Fruit fly (Drosophila melanogaster) whole organism, embryonic: ENCODE results near the gene CG4991.

Experiments
- CG12744 ChIP-seq: fragments of 200-800 bp; sonication (Bioruptor generic); optimal IDR thresholded peaks from 2 replicates; lab custom pipeline; 2016; ENCODE audit warnings: missing biosample characterization, missing genetic modification characterization
- CG13123 ChIP-seq: fragments of 200-800 bp; sonication (Bioruptor generic); optimal IDR thresholded peaks from 2 replicates; lab custom pipeline; 2016; ENCODE audit warnings: missing biosample characterization, missing genetic modification characterization
- CG13287 ChIP-seq: fragments of 200-800 bp; sonication (Bioruptor generic); IDR thresholded peaks from 2 replicates; pipeline ENCODE4 v1.3.6; 2022; ENCODE audit warnings: missing biosample characterization, missing genetic modification characterization; ENCODE audit not compliant: partially characterized antibody
- CG15514 ChIP-seq: fragments of 200-800 bp; sonication (Bioruptor generic); optimal IDR thresholded peaks from 3 replicates; lab custom pipeline; 2017; ENCODE audit warnings: missing biosample characterization, missing genetic modification characterization, mild to moderate bottlenecking, moderate library complexity, missing genetic modification reagents
- CG16815 ChIP-seq: fragments of 200-800 bp; sonication (Bioruptor generic); optimal IDR thresholded peaks from 3 replicates; lab custom pipeline; 2017; ENCODE audit warnings: missing biosample characterization, mild to moderate bottlenecking, missing genetic modification characterization
- CG17612 ChIP-seq: fragments of 200-800 bp; sonication (Bioruptor generic); IDR thresholded peaks from 2 replicates; pipeline ENCODE4 v1.3.6; 2022; ENCODE audit warnings: missing biosample characterization, missing genetic modification characterization
- CG17802 ChIP-seq: fragments of 200-800 bp; sonication (Bioruptor generic); optimal IDR thresholded peaks from 2 replicates; lab custom pipeline; 2018; ENCODE audit warnings: missing biosample characterization, mild to moderate bottlenecking, missing genetic modification characterization, moderate library complexity
- CG32772 ChIP-seq: fragments of 200-800 bp; sonication (Bioruptor generic); IDR thresholded peaks from 2 replicates; pipeline ENCODE4 v1.3.6; 2022; ENCODE audit warnings: missing biosample characterization, missing genetic modification characterization
- CG3838 ChIP-seq: fragments of 200-800 bp; sonication (Bioruptor generic); optimal IDR thresholded peaks from 3 replicates; lab custom pipeline; 2016; ENCODE audit warnings: missing biosample characterization, missing genetic modification characterization
- CG4282 ChIP-seq: fragments of 200-800 bp; sonication (Bioruptor generic); optimal IDR thresholded peaks from 2 replicates; lab custom pipeline; 2016; ENCODE audit warnings: missing biosample characterization, missing genetic modification characterization
- CG4328 ChIP-seq: fragments of 200-800 bp; sonication (Bioruptor generic); optimal IDR thresholded peaks from 3 replicates; lab custom pipeline; 2017; ENCODE audit warnings: missing biosample characterization, missing genetic modification reagents, missing genetic modification characterization
- CG4707 ChIP-seq: fragments of 200-800 bp; sonication (Bioruptor generic); optimal IDR thresholded peaks from 2 replicates; lab custom pipeline; 2018; ENCODE audit warnings: missing biosample characterization, mild to moderate bottlenecking, missing genetic modification characterization, moderate library complexity
- CG4820 ChIP-seq: fragments of 200-800 bp; sonication (Bioruptor generic); optimal IDR thresholded peaks from 3 replicates; lab custom pipeline; 2016; ENCODE audit warnings: missing biosample characterization, missing genetic modification characterization
- CG6854 ChIP-seq: fragments of 200-800 bp; sonication (Bioruptor generic); optimal IDR thresholded peaks from 3 replicates; lab custom pipeline; 2017; ENCODE audit warnings: missing biosample characterization, mild to moderate bottlenecking, missing genetic modification characterization
- CG9932 ChIP-seq: fragments of 200-800 bp; sonication (Bioruptor generic); IDR thresholded peaks from 2 replicates; pipeline ENCODE4 v1.3.6; 2022; ENCODE audit warnings: missing biosample characterization, missing genetic modification characterization
- CTCF ChIP-seq: fragments of 200-800 bp; sonication (Bioruptor generic); optimal IDR thresholded peaks from 2 replicates; lab custom pipeline; 2017; ENCODE audit warnings: missing biosample characterization, mild to moderate bottlenecking, missing genetic modification characterization, moderate library complexity
- CkIIα-i1 ChIP-seq: fragments of 200-800 bp; sonication (Bioruptor generic); IDR thresholded peaks from 2 replicates; pipeline ENCODE4 v1.3.6; 2022; ENCODE audit warnings: missing biosample characterization, missing genetic modification characterization
- Doc3 ChIP-seq: fragments of 200-800 bp; sonication (Bioruptor generic); IDR thresholded peaks from 3 replicates; pipeline ENCODE4 v1.3.6; 2022; ENCODE audit warnings: missing biosample characterization, missing genetic modification characterization; ENCODE audit not compliant: partially characterized antibody
- E2f1 ChIP-seq: fragments of 200-800 bp; sonication (Bioruptor generic); IDR thresholded peaks from 2 replicates; pipeline ENCODE4 v1.3.6; 2022; ENCODE audit warnings: missing biosample characterization, missing genetic modification characterization
- Ets97D ChIP-seq: fragments of 200-800 bp; sonication (Bioruptor generic); optimal IDR thresholded peaks from 3 replicates; lab custom pipeline; 2016; ENCODE audit warnings: missing biosample characterization, missing genetic modification characterization
- Hmr ChIP-seq: fragments of 200-800 bp; sonication (Bioruptor generic); optimal IDR thresholded peaks from 3 replicates; lab custom pipeline; 2017; ENCODE audit warnings: mild to moderate bottlenecking, missing biosample characterization, missing genetic modification reagents, missing genetic modification characterization
- Hsf ChIP-seq: fragments of 200-800 bp; sonication (Bioruptor generic); optimal IDR thresholded peaks from 3 replicates; lab custom pipeline; 2016; ENCODE audit warnings: missing biosample characterization, missing genetic modification characterization
- Max ChIP-seq: fragments of 200-800 bp; sonication (Bioruptor generic); optimal IDR thresholded peaks from 2 replicates; lab custom pipeline; 2016; ENCODE audit warnings: missing biosample characterization, mild to moderate bottlenecking, missing genetic modification characterization
- Meics ChIP-seq: fragments of 200-800 bp; sonication (Bioruptor generic); optimal IDR thresholded peaks from 2 replicates; lab custom pipeline; 2017; ENCODE audit warnings: missing biosample characterization, mild to moderate bottlenecking, missing genetic modification characterization
- Neu2 ChIP-seq: fragments of 200-800 bp; sonication (Bioruptor generic); optimal IDR thresholded peaks from 3 replicates; lab custom pipeline; 2016; ENCODE audit warnings: missing biosample characterization, missing genetic modification characterization, borderline replicate concordance
- Oli ChIP-seq: fragments of 200-800 bp; sonication (Bioruptor generic); optimal IDR thresholded peaks from 2 replicates; lab custom pipeline; 2018; ENCODE audit warnings: missing biosample characterization, mild to moderate bottlenecking, missing genetic modification characterization, moderate library complexity
- Rfx ChIP-seq: fragments of 200-800 bp; sonication (Bioruptor generic); IDR thresholded peaks from 2 replicates; pipeline ENCODE4 v1.3.6; 2022; ENCODE audit warnings: missing biosample characterization, missing genetic modification characterization
- Stat92E ChIP-seq, 3 experiments: fragments of >200 bp in 2 of 3; fragments of 200-800 bp in 1 of 3; sonication (Bioruptor generic) in 1 of 3; optimal IDR thresholded peaks; 2 replicates each; lab custom pipeline; 2017 to 2019; ENCODE audit warnings: missing biosample characterization in 3 of 3, missing genetic modification characterization in 3 of 3, mild to moderate bottlenecking in 1 of 3, moderate library complexity in 1 of 3
- TFAM ChIP-seq: fragments of 200-800 bp; sonication (Bioruptor generic); optimal IDR thresholded peaks from 2 replicates; lab custom pipeline; 2017; ENCODE audit warnings: missing biosample characterization, missing genetic modification characterization, inconsistent platforms
- amos ChIP-seq: fragments of 200-800 bp; sonication (Bioruptor generic); IDR thresholded peaks from 2 replicates; pipeline ENCODE4 v1.3.6; 2022; ENCODE audit warnings: missing biosample characterization, missing genetic modification characterization; ENCODE audit not compliant: partially characterized antibody
- ash1 ChIP-seq: fragments of 200-800 bp; sonication (Bioruptor generic); optimal IDR thresholded peaks from 2 replicates; lab custom pipeline; 2018; ENCODE audit warnings: missing biosample characterization, mild to moderate bottlenecking, missing genetic modification characterization
- ato ChIP-seq: fragments of 200-800 bp; sonication (Bioruptor generic); IDR thresholded peaks from 2 replicates; pipeline ENCODE4 v1.3.6; 2022; ENCODE audit warnings: missing biosample characterization, missing genetic modification characterization; ENCODE audit not compliant: partially characterized antibody
- en ChIP-seq: fragments of 200-800 bp; sonication (Bioruptor generic); optimal IDR thresholded peaks from 2 replicates; lab custom pipeline; 2016; ENCODE audit warnings: missing biosample characterization, missing genetic modification characterization
- fd102C ChIP-seq: fragments of 200-800 bp; sonication (Bioruptor generic); optimal IDR thresholded peaks from 2 replicates; lab custom pipeline; 2018; ENCODE audit warnings: missing biosample characterization, mild to moderate bottlenecking, missing genetic modification characterization, moderate library complexity
- fru ChIP-seq: fragments of >200 bp; optimal IDR thresholded peaks from 2 replicates; lab custom pipeline; 2017
- gcm2 ChIP-seq: fragments of 200-800 bp; sonication (Bioruptor generic); optimal IDR thresholded peaks from 2 replicates; lab custom pipeline; 2016; ENCODE audit warnings: missing biosample characterization, missing genetic modification characterization
- gro ChIP-seq: fragments of 200-800 bp; sonication (Bioruptor generic); optimal IDR thresholded peaks from 2 replicates; lab custom pipeline; 2016; ENCODE audit warnings: missing biosample characterization, missing genetic modification characterization
- hb ChIP-seq: fragments of 200-800 bp; sonication (Bioruptor generic); IDR thresholded peaks from 3 replicates; pipeline ENCODE4 v1.3.6; 2022; ENCODE audit warnings: missing biosample characterization, missing genetic modification characterization; ENCODE audit not compliant: partially characterized antibody
- hth ChIP-seq: fragments of >200 bp; optimal IDR thresholded peaks from 2 replicates; lab custom pipeline; 2017; ENCODE audit warnings: inconsistent platforms
- insv ChIP-seq, 2 experiments: fragments of 200-800 bp; sonication (Bioruptor generic); optimal IDR thresholded peaks; 3 replicates each; lab custom pipeline; 2016 to 2018; ENCODE audit warnings: missing biosample characterization in 2 of 2, missing genetic modification characterization in 2 of 2
- jing ChIP-seq: fragments of 200-800 bp; sonication (Bioruptor generic); optimal IDR thresholded peaks from 2 replicates; lab custom pipeline; 2018; ENCODE audit warnings: missing biosample characterization, mild to moderate bottlenecking, missing genetic modification characterization
- jumu ChIP-seq: fragments of 200-800 bp; sonication (Bioruptor generic); optimal IDR thresholded peaks from 3 replicates; lab custom pipeline; 2016; ENCODE audit warnings: missing biosample characterization, missing genetic modification characterization
- kah ChIP-seq: fragments of 200-800 bp; sonication (Bioruptor generic); optimal IDR thresholded peaks from 2 replicates; lab custom pipeline; 2018; ENCODE audit warnings: missing biosample characterization, mild to moderate bottlenecking, missing genetic modification characterization
- pb ChIP-seq: fragments of 200-800 bp; sonication (Bioruptor generic); optimal IDR thresholded peaks from 3 replicates; lab custom pipeline; 2016; ENCODE audit warnings: missing biosample characterization, missing genetic modification characterization
- pita ChIP-seq: fragments of 200-800 bp; sonication (Bioruptor generic); optimal IDR thresholded peaks from 2 replicates; lab custom pipeline; 2017; ENCODE audit warnings: missing biosample characterization, mild to moderate bottlenecking, missing genetic modification characterization
- slp2 ChIP-seq: fragments of 200-800 bp; sonication (Bioruptor generic); optimal IDR thresholded peaks from 2 replicates; lab custom pipeline; 2016; ENCODE audit warnings: missing biosample characterization, missing genetic modification characterization
- sug ChIP-seq: fragments of 200-800 bp; optimal IDR thresholded peaks from 2 replicates; lab custom pipeline; 2019; ENCODE audit warnings: missing biosample characterization, mild to moderate bottlenecking, missing genetic modification characterization, moderate library complexity
- vfl ChIP-seq: fragments of 200-800 bp; sonication (Bioruptor generic); optimal IDR thresholded peaks from 2 replicates; lab custom pipeline; 2016; ENCODE audit warnings: missing biosample characterization, missing genetic modification characterization
- yki ChIP-seq: fragments of >200 bp; optimal IDR thresholded peaks from 3 replicates; lab custom pipeline; 2018
- zen2 ChIP-seq: fragments of 200-800 bp; sonication (Bioruptor generic); IDR thresholded peaks from 3 replicates; pipeline ENCODE4 v1.3.6; 2022; ENCODE audit warnings: missing biosample characterization, missing genetic modification characterization; ENCODE audit not compliant: partially characterized antibody

Gene CG4991

DNA sequence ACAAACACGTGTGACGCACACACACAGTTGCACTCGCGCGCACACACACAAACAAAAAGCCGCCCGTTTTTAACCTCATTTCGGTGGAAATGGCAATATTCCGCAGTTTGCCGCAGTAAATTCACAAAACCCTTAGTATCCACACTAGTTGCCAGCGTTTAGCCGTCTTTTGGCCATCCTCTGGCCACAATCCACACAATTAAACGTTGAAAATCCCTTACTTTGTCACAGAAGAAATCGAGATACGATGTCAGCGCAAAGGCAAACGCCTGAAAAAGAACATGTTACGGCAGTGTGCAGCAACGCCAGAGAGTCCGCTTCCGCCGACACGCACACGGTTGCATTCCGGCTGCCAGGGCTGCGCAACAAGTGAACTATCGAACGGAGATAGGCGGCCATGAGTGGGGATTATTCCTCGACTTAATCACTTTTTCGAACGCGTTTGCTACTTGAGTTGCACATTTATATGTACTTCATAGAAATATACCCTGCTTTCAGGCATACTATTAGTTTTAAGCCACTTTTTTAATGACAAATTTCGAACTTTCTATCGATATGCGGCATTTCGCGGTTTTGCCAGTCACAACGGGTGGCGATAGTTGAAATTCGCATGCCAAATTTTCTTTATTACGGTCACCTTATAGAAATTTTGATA lies 56.5 kb downstream of the CG4991 start, which contains the start of gene RpS5a (continued):
- TF ChIP-seq sug (tag; lab: Kevin White, UChicago) (peak; percentile 81), Ets97D (GFP tag; lab: Kevin White, UChicago) (peak; percentile 98), yki (no peak), gcm2 (GFP tag; lab: Kevin White, UChicago) (peak; percentile 61), fru (lab: Kevin White, UChicago) (no peak), Neu2 (peak; percentile 53), hb (GFP tag; lab: Robert Waterston, UW) (peak; percentile 78), jumu (GFP tag; lab: Kevin White, UChicago) (peak; percentile 65), TFAM (GFP tag; lab: Kevin White, UChicago) (peak; percentile 36), hth (no peak), CG4707 (GFP tag; lab: Kevin White, UChicago) (peak; percentile 76), fd102C (peak; percentile 71), kah (peak; percentile 75), CG17802 (peak; percentile 64), CG9932 (GFP tag; lab: Robert Waterston, UW) (peak; percentile 77), vfl (GFP tag; lab: Kevin White, UChicago) (peak; percentile 41), CG16815 (GFP tag; lab: Kevin White, UChicago) (peak; percentile 67), CG3838 (GFP tag; lab: Kevin White, UChicago) (no peak), insv (GFP tag; optimal IDR thresholded peaks at IDR 0.05; lab: Kevin White, UChicago) (peak in 1 of 2 experiments; percentile 53), Doc3 (GFP tag; lab: Robert Waterston, UW) (peak; percentile 71), CG13287 (GFP tag; lab: Robert Waterston, UW) (peak; percentile 79), Rfx (peak; percentile 87), Max (GFP tag; lab: Kevin White, UChicago) (peak; percentile 58), CG6854 (GFP tag; lab: Kevin White, UChicago) (peak; percentile 79), Stat92E (GFP tag; optimal IDR thresholded peaks at IDR 0.05; lab: Kevin White, UChicago) (no peak), CG4328 (GFP tag; lab: Kevin White, UChicago) (peak; percentile 89), CG13123 (GFP tag; lab: Kevin White, UChicago) (peak; percentile 28), Meics (GFP tag; lab: Kevin White, UChicago) (peak; percentile 90), pb (GFP tag; lab: Kevin White, UChicago) (peak; percentile 81), CG15514 (GFP tag; lab: Kevin White, UChicago) (peak; percentile 87), E2f1 (peak; percentile 44; the same call in 1 of the 2 replicates), Oli (tag; lab: Kevin White, UChicago) (peak; percentile 63), Hmr (GFP tag; lab: Kevin White, UChicago) (peak; percentile 91), CTCF (GFP tag; lab: Kevin White, UChicago) (peak; percentile 53), en (GFP tag; lab: Kevin White, UChicago) (peak; percentile 57), slp2 (GFP tag; lab: Kevin White, UChicago) (peak; percentile 79), jing (GFP tag; lab: Kevin White, UChicago) (peak; percentile 28), CG32772 (peak; percentile 60), ash1 (GFP tag; lab: Kevin White, UChicago) (peak; percentile 74), CkIIα-i1 (GFP tag; lab: Robert Waterston, UW) (no peak), CG17612 (GFP tag; lab: Robert Waterston, UW) (no peak), CG4820 (GFP tag; lab: Kevin White, UChicago) (peak; percentile 66), Hsf (peak; percentile 78), gro (peak; percentile 58), zen2 (GFP tag; lab: Robert Waterston, UW) (peak; percentile 55; the same call in 1 of the 3 replicates), CG12744 (peak; percentile 44), ato (GFP tag; lab: Robert Waterston, UW) (peak; percentile 53; the same call in 1 of the 2 replicates), pita (no peak), CG4282 (peak; percentile 75), amos (peak; percentile 82)
